Worm (Caenorhabditis elegans) whole organism, L2 larva: Measurements from ENCODE around the gene C02F5.12.

Experiments used
- F13H6.1 ChIP-seq: sonication (generic microtip); optimal IDR thresholded peaks from 2 replicates; lab custom pipeline; 2016; ENCODE audit warnings: missing genetic modification characterization, missing compliant biosample characterization
- R02D3.7 ChIP-seq: fragments of 150-350 bp; optimal IDR thresholded peaks from 2 replicates; lab custom pipeline; 2014; ENCODE audit warnings: missing biosample characterization, missing genetic modification characterization
- ZK546.5 ChIP-seq: sonication (generic microtip); optimal IDR thresholded peaks from 2 replicates; lab custom pipeline; 2017; ENCODE audit warnings: missing biosample characterization, missing genetic modification characterization
- blmp-1 ChIP-seq: sonication (generic microtip); optimal IDR thresholded peaks from 2 replicates; lab custom pipeline; 2017; ENCODE audit warnings: missing genetic modification characterization, mild to moderate bottlenecking, missing compliant biosample characterization, antibody characterized with exemption, moderate library complexity; ENCODE audit not compliant: insufficient read depth
- ceh-16 ChIP-seq: fragments of 150-350 bp; optimal IDR thresholded peaks from 2 replicates; lab custom pipeline; 2014; ENCODE audit warnings: missing biosample characterization, missing genetic modification characterization
- crh-2 ChIP-seq: sonication (generic microtip); optimal IDR thresholded peaks from 2 replicates; lab custom pipeline; 2017; ENCODE audit warnings: missing biosample characterization, missing genetic modification characterization
- gmeb-1 ChIP-seq: fragments of 150-350 bp; optimal IDR thresholded peaks from 2 replicates; lab custom pipeline; 2014; ENCODE audit warnings: missing biosample characterization, missing genetic modification characterization
- lin-13 ChIP-seq: fragments of 150-350 bp; optimal IDR thresholded peaks from 2 replicates; lab custom pipeline; 2014; ENCODE audit warnings: missing biosample characterization, missing genetic modification reagents, missing genetic modification characterization
- lin-39 ChIP-seq: fragments of 150-350 bp; optimal IDR thresholded peaks from 2 replicates; lab custom pipeline; 2014; ENCODE audit warnings: missing biosample characterization, missing genetic modification reagents, missing genetic modification characterization
- mbf-1 ChIP-seq: sonication (generic microtip); optimal IDR thresholded peaks from 2 replicates; lab custom pipeline; 2017; ENCODE audit warnings: missing biosample characterization, missing genetic modification characterization
- nhr-11 ChIP-seq: fragments of 150-350 bp; optimal IDR thresholded peaks from 2 replicates; lab custom pipeline; 2014; ENCODE audit warnings: missing biosample characterization, missing genetic modification characterization
- nhr-12 ChIP-seq: fragments of 150-350 bp; optimal IDR thresholded peaks from 2 replicates; lab custom pipeline; 2014; ENCODE audit warnings: missing biosample characterization, missing genetic modification characterization
- nhr-129 ChIP-seq: fragments of 150-350 bp; optimal IDR thresholded peaks from 2 replicates; lab custom pipeline; 2014; ENCODE audit warnings: missing biosample characterization, missing genetic modification characterization
- nhr-21 ChIP-seq: fragments of 150-350 bp; optimal IDR thresholded peaks from 2 replicates; lab custom pipeline; 2014; ENCODE audit warnings: missing biosample characterization, missing genetic modification characterization
- nhr-23 ChIP-seq: fragments of 150-350 bp; optimal IDR thresholded peaks from 2 replicates; lab custom pipeline; 2014; ENCODE audit warnings: missing biosample characterization, missing genetic modification reagents, missing genetic modification characterization
- nhr-6 ChIP-seq: fragments of 150-350 bp; optimal IDR thresholded peaks from 2 replicates; lab custom pipeline; 2014; ENCODE audit warnings: missing biosample characterization, missing genetic modification characterization
- nhr-77 ChIP-seq: fragments of 150-350 bp; optimal IDR thresholded peaks from 2 replicates; lab custom pipeline; 2014; ENCODE audit warnings: missing biosample characterization, missing genetic modification characterization
- sem-4 ChIP-seq: fragments of 150-350 bp; optimal IDR thresholded peaks from 2 replicates; lab custom pipeline; 2014; ENCODE audit warnings: missing biosample characterization, missing genetic modification reagents, missing genetic modification characterization
- unc-39 ChIP-seq: fragments of 150-350 bp; optimal IDR thresholded peaks from 2 replicates; lab custom pipeline; 2014; ENCODE audit warnings: missing biosample characterization, missing genetic modification characterization
- unc-55 ChIP-seq: fragments of 150-350 bp; sonication (generic microtip); optimal IDR thresholded peaks from 3 replicates; lab custom pipeline; 2014; ENCODE audit warnings: missing biosample characterization, missing genetic modification reagents, missing genetic modification characterization
- zag-1 ChIP-seq: fragments of 150-350 bp; optimal IDR thresholded peaks from 2 replicates; lab custom pipeline; 2014; ENCODE audit warnings: missing biosample characterization, missing genetic modification characterization
- ztf-1 ChIP-seq: fragments of 200-800 bp; sonication (Bioruptor generic); conservative IDR thresholded peaks from 2 replicates; pipeline ENCODE4 v1.3.6; 2022; ENCODE audit warnings: missing genetic modification characterization, missing compliant biosample characterization
- ztf-11 ChIP-seq: sonication (generic microtip); optimal IDR thresholded peaks from 2 replicates; lab custom pipeline; 2017; ENCODE audit warnings: missing biosample characterization, missing genetic modification characterization
- ztf-4 ChIP-seq: fragments of 150-350 bp; optimal IDR thresholded peaks from 2 replicates; lab custom pipeline; 2014; ENCODE audit warnings: missing biosample characterization, missing genetic modification characterization

Gene C02F5.12

DNA sequence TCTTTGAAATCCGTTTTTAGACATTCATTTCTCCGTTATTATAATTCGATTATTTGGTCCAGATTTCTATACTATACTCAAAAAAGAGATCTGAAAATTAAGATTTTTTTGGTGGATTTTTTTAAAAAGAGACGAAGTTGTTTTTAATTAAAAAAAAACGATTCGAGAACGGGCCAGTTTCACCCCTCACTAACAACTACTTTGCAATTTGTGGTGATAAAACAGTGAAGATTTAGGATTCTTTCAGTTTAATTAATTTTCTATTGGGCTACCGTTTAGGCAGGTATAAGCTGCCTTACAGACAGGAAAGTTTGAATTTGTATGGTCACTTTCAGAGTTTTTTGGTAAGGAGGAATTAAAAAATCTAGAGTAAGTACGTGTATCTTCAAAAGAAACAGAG is 41.7 kb downstream of the C02F5.12 start, which contains the start of gene unc-36:
TSS of gene unc-36 (minus strand) at position 101 of the 400 bp plus-strand sequence.
- TF ChIP-seq ztf-4 (tag; lab: Kevin White, UChicago) (no peak), ztf-1 (no peak), nhr-6 (tag; lab: Kevin White, UChicago) (no peak), ztf-11 (no peak)
- TF ChIP-seq, all 48 proteins: peak for 0

DNA sequence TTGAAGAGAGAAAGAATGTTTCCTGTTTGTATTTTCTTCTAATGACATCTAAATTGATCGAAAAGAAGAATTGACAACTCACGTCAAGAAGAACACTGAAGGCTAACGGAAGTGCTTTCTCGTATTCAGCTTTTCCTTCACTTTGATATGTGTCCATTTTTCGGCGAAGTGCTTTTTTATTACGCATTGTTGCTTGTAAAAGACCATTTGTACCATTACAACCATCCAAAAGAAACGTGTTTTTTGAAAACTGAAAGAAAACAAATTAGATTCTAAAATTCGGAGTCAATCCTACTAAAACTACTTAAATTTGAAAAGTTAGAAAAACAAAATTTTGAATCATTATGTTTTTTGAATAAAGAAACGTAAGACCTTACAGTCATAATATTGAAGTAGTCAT is 43.8 kb downstream of the C02F5.12 start:
- TF ChIP-seq nhr-21 (tag; lab: Kevin White, UChicago), result no peak
- TF ChIP-seq ztf-11, result no peak
- no peak for TF ChIP-seq zag-1
- TF ChIP-seq, all 48 proteins: peak for 0

DNA sequence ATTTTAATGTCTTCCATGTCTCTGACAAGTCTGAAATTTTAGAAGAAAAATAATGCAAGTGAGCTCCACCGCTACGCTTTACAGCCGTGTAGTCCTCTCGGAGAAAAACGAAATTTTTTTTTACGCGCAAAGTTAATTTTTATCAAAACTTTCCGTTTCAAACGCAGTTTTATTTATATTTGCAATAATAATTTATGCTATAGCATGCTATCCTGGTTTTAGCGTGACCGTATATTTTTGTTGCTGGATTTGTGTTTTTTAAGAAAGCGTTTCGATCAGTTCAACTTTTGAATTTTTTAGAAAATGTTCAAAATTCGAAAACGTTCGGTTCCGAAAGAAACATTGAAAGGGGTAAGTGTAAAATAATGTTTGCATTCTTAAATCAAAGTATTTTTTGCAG is 51.1 kb downstream of the C02F5.12 start, which contains the start of gene C50C3.1:
TSS of gene C50C3.1 (plus strand) at position 301 of the 400 bp plus-strand sequence.
- TF ChIP-seq ZK546.5 (tag; lab: Kevin White, UChicago) (no peak), sem-4 (tag; lab: Kevin White, UChicago) (no peak), unc-39 (tag; lab: Kevin White, UChicago) (no peak), nhr-23 (tag; lab: Kevin White, UChicago) (no peak), blmp-1 (tag; lab: Kevin White, UChicago) (no peak), mbf-1 (tag; lab: Kevin White, UChicago) (no peak), lin-39 (tag; lab: Kevin White, UChicago) (no peak), ceh-16 (no peak), F13H6.1 (tag; lab: Kevin White, UChicago) (no peak), unc-55 (no peak), nhr-77 (no peak), nhr-129 (tag; lab: Kevin White, UChicago) (no peak), gmeb-1 (tag; lab: Kevin White, UChicago) (no peak), lin-13 (GFP tag; lab: Kevin White, UChicago) (no peak), ztf-11 (no peak), R02D3.7 (no peak), nhr-12 (tag; lab: Kevin White, UChicago) (no peak), nhr-11 (tag; lab: Kevin White, UChicago) (no peak), crh-2 (no peak)
